Fruit fly (Drosophila melanogaster): ENCODE data around the gene laza.

The laza gene

dm6 chr3L:22483452-22483851, 22.5 kb upstream of the laza start:
- TF ChIP-seq Ets65A (GFP tag) (peak; percentile 93), h (optimal IDR thresholded peaks at IDR 0.05) (no peak)

dm6 chr3L:22474081-22474845, 13.3 kb upstream of the laza start, which contains the start of gene CG11425:
TSS of gene CG11425 (plus strand) at chr3L:22474795.
- TF ChIP-seq Taf1 (GFP tag; IDR thresholded peaks at IDR 0.05) (no peak), CG34376 (GFP tag; optimal IDR thresholded peaks at IDR 0.05) (peak; percentile 53), sd (tag; optimal IDR thresholded peaks at IDR 0.05) (peak; percentile 38), cato (GFP tag; optimal IDR thresholded peaks at IDR 0.05; ENCODE audit: borderline replicate concordance) (no peak), bowl (GFP tag; IDR thresholded peaks at IDR 0.05) (no peak), cwo (GFP tag; optimal IDR thresholded peaks at IDR 0.05) (peak; percentile 98), CG33213 (GFP tag; optimal IDR thresholded peaks at IDR 0.05) (no peak), Hr78 (GFP tag; optimal IDR thresholded peaks at IDR 0.05) (peak in 1 of 2 experiments; percentile 70), ftz-f1 (GFP tag; optimal IDR thresholded peaks at IDR 0.05) (no peak), MBD-R2 (GFP tag; IDR thresholded peaks at IDR 0.05) (no peak)

- peak; percentile 27 for TF ChIP-seq CG13894 (tag; optimal IDR thresholded peaks at IDR 0.05)
- no peak for TF ChIP-seq fu2 (GFP tag; optimal IDR thresholded peaks at IDR 0.05)
- TF ChIP-seq Spps (tag; optimal IDR thresholded peaks at IDR 0.05) = no peak
- TF ChIP-seq ato (GFP tag; IDR thresholded peaks at IDR 0.05; ENCODE audit: partially characterized antibody) = no peak
- TF ChIP-seq Hey (tag; optimal IDR thresholded peaks at IDR 0.05) = no peak
- no peak for TF ChIP-seq bowl (GFP tag; IDR thresholded peaks at IDR 0.05)
- peak; percentile 57 for TF ChIP-seq Aef1 (GFP tag; IDR thresholded peaks at IDR 0.05)
- no peak for TF ChIP-seq onecut (GFP tag; IDR thresholded peaks at IDR 0.05)
- TF ChIP-seq CG31224 (GFP tag; IDR thresholded peaks at IDR 0.05) = 0 out of 2 replicates have a peak, but pooled peaks have one; percentile 28
- peak; percentile 41; the same call in 1 of the 2 replicates for TF ChIP-seq rib (GFP tag; IDR thresholded peaks at IDR 0.05)
- no peak for TF ChIP-seq CG16779 (GFP tag; IDR thresholded peaks at IDR 0.05)
- TF ChIP-seq CG5180 (GFP tag; optimal IDR thresholded peaks at IDR 0.05) = no peak
- TF ChIP-seq sqz (GFP tag; optimal IDR thresholded peaks at IDR 0.05) = no peak
- peak; percentile 9 for TF ChIP-seq grn (GFP tag; optimal IDR thresholded peaks at IDR 0.05)
- TF ChIP-seq CG2678 (tag; optimal IDR thresholded peaks at IDR 0.05) = peak; percentile 81
- TF ChIP-seq abd-A (tag; optimal IDR thresholded peaks at IDR 0.05) = no peak
- TF ChIP-seq Ravus (GFP tag; IDR thresholded peaks at IDR 0.05) = no peak; the same call in 1 of the 2 replicates
- peak; percentile 49; the same call in 1 of the 2 replicates for TF ChIP-seq CG3847 (GFP tag; IDR thresholded peaks at IDR 0.05)
- no peak for TF ChIP-seq CG10321 (GFP tag; IDR thresholded peaks at IDR 0.05)
- TF ChIP-seq CG12744 (GFP tag; optimal IDR thresholded peaks at IDR 0.05) = no peak
- no peak for TF ChIP-seq pum (GFP tag; optimal IDR thresholded peaks at IDR 0.05)
- TF ChIP-seq Hmx (GFP tag; optimal IDR thresholded peaks at IDR 0.05) = no peak
- peak; percentile 33 for TF ChIP-seq scrt (GFP tag; optimal IDR thresholded peaks at IDR 0.05)
- no peak for TF ChIP-seq bab2 (GFP tag; optimal IDR thresholded peaks at IDR 0.05)
- no peak for TF ChIP-seq CG33213 (GFP tag; optimal IDR thresholded peaks at IDR 0.05)
- no peak for TF ChIP-seq CG17802 (tag; optimal IDR thresholded peaks at IDR 0.05)
- TF ChIP-seq cad (GFP tag; optimal IDR thresholded peaks at IDR 0.05) = no peak
- no peak for TF ChIP-seq Sry-δ (GFP tag; optimal IDR thresholded peaks at IDR 0.05)
- no peak for TF ChIP-seq CG42726 (GFP tag; IDR thresholded peaks at IDR 0.05; ENCODE audit: partially characterized antibody)
- TF ChIP-seq sug (tag; optimal IDR thresholded peaks at IDR 0.05) = peak; percentile 92
- TF ChIP-seq CG6854 (GFP tag; optimal IDR thresholded peaks at IDR 0.05) = peak; percentile 45
- no peak for TF ChIP-seq repo (GFP tag; optimal IDR thresholded peaks at IDR 0.05)
- no peak for TF ChIP-seq gcm (GFP tag; optimal IDR thresholded peaks at IDR 0.05)
- TF ChIP-seq gt (GFP tag; IDR thresholded peaks at IDR 0.05) = no peak
- TF ChIP-seq Hr39 (optimal IDR thresholded peaks at IDR 0.05) = no peak
- TF ChIP-seq shn (GFP tag; optimal IDR thresholded peaks at IDR 0.05) = no peak
These were observed 10.8 kb upstream of the laza start for dm6 chr3L:22471586-22472291.
